Worm (Caenorhabditis elegans): ENCODE data around the gene rnh-1.2.

Gene rnh-1.2

ce11 chrII:9831033-9831432 is 10.8 kb downstream of the rnh-1.2 start, which contains the start of gene ZK938.12:
ZK938.12 (plus strand) TSS chrII:9831333.
- TF ChIP-seq nhr-21 (tag; optimal IDR thresholded peaks at IDR 0.05): no peak
- no peak for TF ChIP-seq C34F6.9 (tag; optimal IDR thresholded peaks at IDR 0.05)
- TF ChIP-seq sma-3 (GFP tag; optimal IDR thresholded peaks at IDR 0.05): no peak
- TF ChIP-seq nhr-11 (tag; optimal IDR thresholded peaks at IDR 0.05): no peak
- no peak for TF ChIP-seq ceh-82 (tag; optimal IDR thresholded peaks at IDR 0.05)
- no peak for TF ChIP-seq unc-62 (GFP tag; optimal IDR thresholded peaks at IDR 0.05)
- TF ChIP-seq ztf-1 (GFP tag; conservative IDR thresholded peaks at IDR 0.05): no peak
- TF ChIP-seq crh-2 (tag; optimal IDR thresholded peaks at IDR 0.05): no peak

ce11 chrII:9829108-9829507 is 12.7 kb downstream of the rnh-1.2 start, which contains the start of gene ZK938.1:
ZK938.1 (plus strand) TSS chrII:9829408.
- TF ChIP-seq elt-3 (tag; optimal IDR thresholded peaks at IDR 0.05): no peak
- no peak for TF ChIP-seq nhr-77 (tag; optimal IDR thresholded peaks at IDR 0.05)
- no peak for TF ChIP-seq sem-4 (tag; optimal IDR thresholded peaks at IDR 0.05)
- TF ChIP-seq lin-11 (tag; optimal IDR thresholded peaks at IDR 0.05): no peak
- no peak for TF ChIP-seq nhr-237 (tag; optimal IDR thresholded peaks at IDR 0.05)
- no peak for TF ChIP-seq sma-9 (GFP tag; optimal IDR thresholded peaks at IDR 0.05)
- no peak for TF ChIP-seq sma-9 (tag; optimal IDR thresholded peaks at IDR 0.05)
- TF ChIP-seq ztf-11 (tag; optimal IDR thresholded peaks at IDR 0.05): no peak

ce11 chrII:9828502-9828901 is 13.3 kb downstream of the rnh-1.2 start:
- TF ChIP-seq elt-3 (tag; optimal IDR thresholded peaks at IDR 0.05) (no peak), crh-2 (tag; optimal IDR thresholded peaks at IDR 0.05) (no peak), fos-1 (tag; optimal IDR thresholded peaks at IDR 0.05) (no peak), sem-4 (tag; optimal IDR thresholded peaks at IDR 0.05) (no peak), nhr-129 (tag; optimal IDR thresholded peaks at IDR 0.05) (no peak), nhr-12 (tag; optimal IDR thresholded peaks at IDR 0.05) (no peak), ztf-1 (GFP tag; conservative IDR thresholded peaks at IDR 0.05) (no peak), C34F6.9 (tag; optimal IDR thresholded peaks at IDR 0.05) (no peak), unc-62 (GFP tag; optimal IDR thresholded peaks at IDR 0.05) (no peak), lin-11 (tag; optimal IDR thresholded peaks at IDR 0.05) (no peak), egl-27 (tag; optimal IDR thresholded peaks at IDR 0.05) (no peak), lin-39 (tag; optimal IDR thresholded peaks at IDR 0.05) (no peak)

- TF ChIP-seq sma-3 (GFP tag; optimal IDR thresholded peaks at IDR 0.05) (no peak), unc-55 (GFP tag; optimal IDR thresholded peaks at IDR 0.05) (no peak), nhr-77 (tag; optimal IDR thresholded peaks at IDR 0.05) (no peak), skn-1 (tag; optimal IDR thresholded peaks at IDR 0.05) (no peak), egl-27 (tag; optimal IDR thresholded peaks at IDR 0.05) (no peak), lin-39 (tag; optimal IDR thresholded peaks at IDR 0.05) (no peak), nhr-10 (tag; optimal IDR thresholded peaks at IDR 0.05) (no peak), unc-39 (tag; optimal IDR thresholded peaks at IDR 0.05) (no peak), lsy-2 (tag; optimal IDR thresholded peaks at IDR 0.05) (no peak), F13H6.1 (tag; optimal IDR thresholded peaks at IDR 0.05) (no peak), R02D3.7 (tag; optimal IDR thresholded peaks at IDR 0.05) (no peak), mab-5 (tag; optimal IDR thresholded peaks at IDR 0.05) (no peak), dmd-4 (tag; optimal IDR thresholded peaks at IDR 0.05) (no peak), peb-1 (tag; optimal IDR thresholded peaks at IDR 0.05) (no peak), unc-62 (GFP tag; optimal IDR thresholded peaks at IDR 0.05) (no peak), fos-1 (tag; optimal IDR thresholded peaks at IDR 0.05) (no peak), lin-11 (tag; optimal IDR thresholded peaks at IDR 0.05) (no peak), ztf-4 (tag; optimal IDR thresholded peaks at IDR 0.05) (no peak), ztf-1 (GFP tag; conservative IDR thresholded peaks at IDR 0.05) (no peak)
Observed at ce11 chrII:9827852-9828251, 14.0 kb downstream of the rnh-1.2 start, which contains the start of gene eyg-1. eyg-1 (minus strand) TSS chrII:9827952.

ce11 chrII:9826946-9827345 is 14.9 kb downstream of the rnh-1.2 start:
- no peak for TF ChIP-seq ztf-4 (tag; optimal IDR thresholded peaks at IDR 0.05)
- TF ChIP-seq nhr-129 (tag; optimal IDR thresholded peaks at IDR 0.05): no peak
- no peak for TF ChIP-seq gmeb-1 (tag; optimal IDR thresholded peaks at IDR 0.05)
- no peak for TF ChIP-seq crh-2 (tag; optimal IDR thresholded peaks at IDR 0.05)

- TF ChIP-seq fos-1 (tag; optimal IDR thresholded peaks at IDR 0.05) (peak; percentile 94), crh-2 (tag; optimal IDR thresholded peaks at IDR 0.05) (peak; percentile 39), ztf-11 (tag; optimal IDR thresholded peaks at IDR 0.05) (no peak), nhr-12 (tag; optimal IDR thresholded peaks at IDR 0.05) (no peak), sma-9 (GFP tag; optimal IDR thresholded peaks at IDR 0.05) (peak; percentile 90), sma-9 (tag; optimal IDR thresholded peaks at IDR 0.05) (no peak), mab-5 (tag; optimal IDR thresholded peaks at IDR 0.05) (no peak), nhr-129 (tag; optimal IDR thresholded peaks at IDR 0.05) (peak; percentile 39)
Observed at ce11 chrII:9807519-9807972, 34.3 kb downstream of the rnh-1.2 start, which contains the start of gene cyp-13A8. cyp-13A8 (minus strand) TSS chrII:9807569.
